Worm (Caenorhabditis elegans): ENCODE data around the gene ins-34.

Gene ins-34

DNA sequence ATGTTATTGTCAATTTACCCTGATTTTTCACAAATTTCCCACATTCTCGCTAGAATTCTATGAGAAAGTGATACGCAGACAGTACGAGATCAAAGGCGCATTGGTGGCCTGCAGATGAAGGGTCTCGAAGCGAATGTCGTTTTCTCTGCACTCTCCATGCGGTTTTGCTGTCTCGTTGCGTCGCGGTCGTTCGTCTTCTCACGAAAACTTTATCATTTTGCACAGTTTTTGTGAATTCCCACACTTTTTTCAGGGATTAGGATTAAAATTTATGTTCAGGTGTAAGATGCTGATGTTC lies 35.4 kb upstream of the ins-34 start (continued):
- TF ChIP-seq sdz-12 (GFP tag; optimal IDR thresholded peaks at IDR 0.05) (no peak), unc-39 (tag; optimal IDR thresholded peaks at IDR 0.05) (no peak), Y105C5A.15 (GFP tag; IDR thresholded peaks at IDR 0.05) (no peak), nhr-28 (tag; optimal IDR thresholded peaks at IDR 0.05) (peak; percentile 69), dmd-8 (GFP tag; IDR thresholded peaks at IDR 0.05) (no peak), ceh-28 (tag; optimal IDR thresholded peaks at IDR 0.05) (no peak), daf-19 (GFP tag; conservative IDR thresholded peaks at IDR 0.05) (no peak), hlh-30 (tag; optimal IDR thresholded peaks at IDR 0.05; ENCODE audit: insufficient read depth) (peak; percentile 66), mes-2 (tag; optimal IDR thresholded peaks at IDR 0.05; ENCODE audit: poor library complexity, severe bottlenecking) (peak; percentile 84), ztf-7 (tag; optimal IDR thresholded peaks at IDR 0.05) (peak; percentile 80), snpc-4 (tag; optimal IDR thresholded peaks at IDR 0.05) (no peak), ZK546.5 (tag; optimal IDR thresholded peaks at IDR 0.05) (peak in 1 of 2 experiments; percentile 57), D1046.2 (GFP tag; IDR thresholded peaks at IDR 0.05) (no peak), mep-1 (tag; optimal IDR thresholded peaks at IDR 0.05) (peak; percentile 89), nhr-237 (tag; optimal IDR thresholded peaks at IDR 0.05) (no peak), Y75B8A.6 (GFP tag; IDR thresholded peaks at IDR 0.05) (no peak), dpl-1 (GFP tag; optimal IDR thresholded peaks at IDR 0.05) (peak; percentile 76), madf-9 (GFP tag; conservative IDR thresholded peaks at IDR 0.05) (peak; percentile 53; the same call in 1 of the 2 replicates), spr-1 (tag; optimal IDR thresholded peaks at IDR 0.05) (peak; percentile 7), skn-1 (tag; optimal IDR thresholded peaks at IDR 0.05) (peak; percentile 16), lin-39 (tag; optimal IDR thresholded peaks at IDR 0.05) (no peak), egl-43 (GFP tag; IDR thresholded peaks at IDR 0.05) (no peak), nhr-25 (tag; optimal IDR thresholded peaks at IDR 0.05; ENCODE audit: borderline replicate concordance, insufficient read depth) (peak; percentile 70), hmg-1.1 (GFP tag; IDR thresholded peaks at IDR 0.05) (peak; percentile 70), lir-3 (tag; optimal IDR thresholded peaks at IDR 0.05) (no peak), ctbp-1 (GFP tag; IDR thresholded peaks at IDR 0.05) (0 out of 2 replicates have a peak, but pooled peaks have one; percentile 29), ceh-62 (tag; optimal IDR thresholded peaks at IDR 0.05) (no peak), F10B5.3 (tag; optimal IDR thresholded peaks at IDR 0.05) (no peak), ceh-32 (tag; optimal IDR thresholded peaks at IDR 0.05; ENCODE audit: poor library complexity) (no peak), F44E2.7 (GFP tag; IDR thresholded peaks at IDR 0.05) (no peak), tag-97 (GFP tag; IDR thresholded peaks at IDR 0.05) (no peak), tra-1 (GFP tag; IDR thresholded peaks at IDR 0.05) (no peak), nhr-41 (GFP tag; IDR thresholded peaks at IDR 0.05) (no peak), lin-38 (GFP tag; IDR thresholded peaks at IDR 0.05) (peak; percentile 91), daf-8 (GFP tag; IDR thresholded peaks at IDR 0.05) (no peak), fkh-10 (GFP tag; optimal IDR thresholded peaks at IDR 0.05) (peak; percentile 44), ztf-11 (tag; optimal IDR thresholded peaks at IDR 0.05) (no peak), Y48G9A.11 (GFP tag; IDR thresholded peaks at IDR 0.05) (peak; percentile 65), lim-7 (GFP tag; IDR thresholded peaks at IDR 0.05) (no peak), attf-4 (tag; optimal IDR thresholded peaks at IDR 0.05) (no peak), nhr-42 (GFP tag; IDR thresholded peaks at IDR 0.05) (no peak), saeg-2 (GFP tag; IDR thresholded peaks at IDR 0.05) (no peak), aha-1 (tag) (peak; percentile 98), ama-1 (optimal IDR thresholded peaks at IDR 0.05) (peak; percentile 93), zfp-3 (GFP tag; conservative IDR thresholded peaks at IDR 0.05) (no peak), ZK337.2 (GFP tag; IDR thresholded peaks at IDR 0.05) (no peak), nhr-76 (tag; optimal IDR thresholded peaks at IDR 0.05) (no peak), daf-16 (GFP tag; optimal IDR thresholded peaks at IDR 0.05) (peak in 1 of 2 experiments; percentile 23), daf-16 (tag; optimal IDR thresholded peaks at IDR 0.05) (peak; percentile 61), dmd-9 (GFP tag; IDR thresholded peaks at IDR 0.05) (no peak), set-16 (GFP tag; IDR thresholded peaks at IDR 0.05) (no peak), arid-1 (GFP tag; conservative IDR thresholded peaks at IDR 0.05) (0 out of 2 replicates have a peak, but pooled peaks have one; percentile 26), nhr-48 (tag; optimal IDR thresholded peaks at IDR 0.05) (no peak)
